Fruit fly (Drosophila melanogaster) Kc167 (cell line): Measurements from ENCODE around the gene CG42780.

ENCODE experiments used
- h ChIP-seq: fragments of >200 bp; optimal IDR thresholded peaks from 3 replicates; lab custom pipeline; 2018; ENCODE audit warnings: missing external identifiers
- insv ChIP-seq: fragments of >200 bp; optimal IDR thresholded peaks from 3 replicates; lab custom pipeline; 2018; ENCODE audit warnings: missing external identifiers

dm6 chrX:7342998-7343397 is 11.0 kb upstream of the CG42780 start:
- no peak for TF ChIP-seq insv (lab: Kevin White, UChicago)
- no peak for TF ChIP-seq h (lab: Kevin White, UChicago)
